Fruit fly (Drosophila melanogaster): Measurements from ENCODE around the gene CG12990.

CG12990 gene

DNA sequence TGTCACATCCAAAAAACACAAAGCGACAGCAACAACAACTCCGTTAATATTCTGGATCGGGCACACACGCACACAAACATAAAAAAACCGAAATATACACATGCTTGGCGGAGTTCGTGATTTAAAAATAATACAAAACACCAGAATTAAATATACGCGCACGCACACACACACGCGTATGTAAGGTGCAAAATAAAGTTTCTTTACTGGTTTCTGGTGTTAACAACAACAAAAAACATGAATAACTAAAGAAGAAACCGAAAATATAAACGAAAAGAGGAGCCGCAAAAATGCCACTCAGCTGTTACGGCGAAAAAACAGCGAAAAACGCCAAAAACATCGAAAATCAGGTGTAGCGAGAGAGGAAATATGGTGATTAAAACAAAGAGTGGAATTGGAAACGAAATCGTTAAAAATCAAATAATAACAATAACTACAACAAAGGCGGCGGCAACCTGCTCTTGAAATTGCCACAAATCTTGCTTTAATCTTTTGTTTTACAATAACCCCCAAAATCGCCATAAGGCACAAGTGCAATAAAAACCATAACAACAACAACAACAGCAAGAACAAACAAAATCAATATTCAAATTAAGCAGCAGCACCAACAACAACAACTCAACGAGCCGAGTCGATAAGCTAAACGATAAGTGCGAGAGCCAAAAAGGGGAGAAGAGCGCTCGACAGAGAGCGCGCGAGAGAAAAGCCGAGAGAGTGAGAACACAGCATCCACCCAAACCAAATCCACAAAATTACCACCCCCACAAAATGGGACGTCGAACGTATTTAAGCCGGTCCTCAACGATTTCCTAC is 38.8 kb upstream of the CG12990 start:
- no peak for TF ChIP-seq EcR (GFP tag; optimal IDR thresholded peaks at IDR 0.05)
- no peak for TF ChIP-seq CG17806 (tag; optimal IDR thresholded peaks at IDR 0.05)
- TF ChIP-seq CG14655 (GFP tag; optimal IDR thresholded peaks at IDR 0.05), result no peak

DNA sequence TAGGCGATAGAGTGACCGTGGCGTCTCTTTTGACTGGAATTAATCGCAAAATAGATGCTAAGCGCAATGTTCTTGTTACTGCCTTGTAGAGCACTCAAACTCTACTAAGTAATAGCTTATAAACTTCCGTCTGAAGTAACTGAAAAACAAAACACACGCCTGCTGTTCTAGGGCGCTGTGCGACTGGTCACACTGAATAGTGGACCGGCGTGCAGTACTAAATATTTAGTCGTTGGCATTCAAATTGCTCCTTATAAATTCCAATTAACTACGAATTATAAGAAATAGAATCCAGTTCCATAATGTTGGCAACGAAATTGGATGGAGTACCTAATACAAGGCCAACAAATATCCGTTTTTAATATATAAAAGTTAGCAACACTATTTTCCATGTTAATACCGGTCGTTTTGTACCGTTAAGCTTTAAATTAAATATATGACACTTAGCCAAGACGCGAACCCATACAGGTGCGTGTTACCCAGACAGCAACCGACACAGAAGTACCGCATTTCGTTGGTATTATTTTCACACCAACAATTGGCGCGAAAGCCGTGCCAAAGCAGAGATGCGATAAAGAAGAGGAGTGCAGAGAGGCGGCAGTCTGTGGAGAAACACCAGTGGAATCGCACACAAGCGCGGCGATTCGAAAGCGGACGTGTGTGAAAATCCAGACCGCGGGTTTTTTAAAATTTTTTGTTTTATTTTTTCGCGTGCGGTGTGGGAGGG is 38.0 kb upstream of the CG12990 start, which contains the start of the genes CG8173 and raskol:
CG8173 (minus strand) TSS at position 108 of the 727 bp plus-strand sequence.
raskol (plus strand) TSS at position 599 of the 727 bp plus-strand sequence.
- TF ChIP-seq CG17806 (tag; optimal IDR thresholded peaks at IDR 0.05), result no peak
- no peak for TF ChIP-seq CG15710 (tag; optimal IDR thresholded peaks at IDR 0.05)
- TF ChIP-seq CG12605 (GFP tag; IDR thresholded peaks at IDR 0.05), result peak; percentile 44
- peak; percentile 41; the same call in 1 of the 3 replicates for TF ChIP-seq CG4496 (GFP tag; IDR thresholded peaks at IDR 0.05)
- TF ChIP-seq Snoo (tag; optimal IDR thresholded peaks at IDR 0.05), result peak; percentile 1
- TF ChIP-seq CG8159 (tag; optimal IDR thresholded peaks at IDR 0.05), result peak; percentile 20
- peak; percentile 53; the same call in 1 of the 2 replicates for TF ChIP-seq Ets98B (GFP tag; IDR thresholded peaks at IDR 0.05)
- no peak for TF ChIP-seq fd96Ca (GFP tag; IDR thresholded peaks at IDR 0.05)

DNA sequence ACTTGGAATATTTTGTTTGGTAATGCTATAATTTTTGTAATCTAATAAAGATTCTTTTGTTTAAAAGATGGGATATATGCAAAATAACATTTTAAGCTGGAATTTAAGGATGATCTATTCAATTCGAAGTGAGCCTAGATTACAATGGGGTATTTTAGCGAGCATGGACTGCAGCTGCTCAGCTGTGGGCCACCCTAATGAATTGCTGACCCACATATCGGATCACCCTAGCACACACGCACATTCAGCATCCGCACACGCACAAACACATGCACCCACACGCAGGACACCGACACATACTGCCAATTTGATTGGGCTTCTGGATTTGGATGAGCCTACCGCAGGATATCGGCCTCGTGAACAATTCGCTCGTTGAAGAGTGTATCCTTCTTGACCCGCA is 37.2 kb upstream of the CG12990 start:
- TF ChIP-seq CG15710 (tag; optimal IDR thresholded peaks at IDR 0.05), result no peak
- no peak for TF ChIP-seq CG9948 (tag; optimal IDR thresholded peaks at IDR 0.05)
- no peak for TF ChIP-seq CG10348 (GFP tag; IDR thresholded peaks at IDR 0.05)
- peak; percentile 93 for TF ChIP-seq CG8159 (tag; optimal IDR thresholded peaks at IDR 0.05)

DNA sequence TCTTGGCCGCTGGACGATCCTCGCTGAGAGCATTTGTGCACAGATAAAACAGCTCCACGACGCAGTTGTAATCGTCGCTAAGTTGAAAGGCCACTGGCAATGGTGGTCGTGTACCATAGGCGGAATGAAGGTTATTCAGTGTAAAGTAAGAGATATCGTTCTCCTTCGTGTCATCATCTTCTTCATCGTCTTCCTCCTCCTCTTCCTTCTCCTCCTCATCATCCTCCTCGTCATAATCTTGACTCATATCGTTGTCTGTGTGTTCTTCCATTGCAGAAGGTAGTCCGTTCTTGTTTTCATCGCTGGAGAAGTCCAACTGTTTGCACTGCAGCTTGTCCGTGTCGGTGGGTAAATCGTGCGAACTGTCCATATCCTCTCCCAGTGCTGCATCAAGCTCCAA is 36.0 kb upstream of the CG12990 start:
- TF ChIP-seq EcR (GFP tag; optimal IDR thresholded peaks at IDR 0.05) (peak; percentile 4), CG10348 (GFP tag; IDR thresholded peaks at IDR 0.05) (no peak)

DNA sequence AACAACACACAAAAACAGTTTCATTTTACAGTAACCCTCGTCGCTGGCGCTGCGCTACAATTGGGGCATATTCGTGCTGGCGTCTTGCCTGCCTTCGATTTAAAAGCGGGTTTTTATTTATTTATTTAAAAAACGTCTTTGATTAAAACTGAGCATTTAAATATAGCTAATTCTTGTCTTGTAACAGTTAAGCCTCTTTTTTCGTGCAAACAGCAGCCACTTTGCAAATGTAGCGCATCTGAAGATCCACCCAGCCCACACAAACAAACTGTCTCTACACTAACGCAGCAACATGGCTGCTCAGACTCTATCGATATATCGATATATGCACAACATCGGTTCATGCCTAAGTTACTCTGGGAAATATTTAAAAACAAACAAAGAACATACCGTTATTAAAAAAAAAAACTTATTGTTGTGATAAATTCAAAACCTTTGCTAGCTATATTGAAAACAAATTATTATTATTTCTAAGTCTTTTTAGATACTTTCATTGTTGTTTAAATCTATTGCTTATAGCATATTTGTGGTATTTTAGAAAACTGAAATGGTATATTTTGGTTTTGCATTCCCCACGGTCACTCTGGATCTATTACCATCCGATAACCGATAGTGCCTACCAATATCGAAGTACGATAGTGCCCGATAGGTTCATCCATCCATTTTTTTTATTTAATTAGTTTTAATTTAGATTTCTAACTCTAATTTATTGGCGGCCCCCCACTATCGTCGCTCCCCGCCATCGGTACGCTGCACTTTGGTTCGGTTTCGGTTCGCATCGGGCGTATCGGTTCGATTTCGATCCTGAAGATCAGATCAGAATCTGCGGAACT is 31.3 kb upstream of the CG12990 start, which contains the start of the genes CG8188 and par-6:
CG8188 (minus strand) TSS at position 287 of the 833 bp plus-strand sequence.
par-6 (plus strand) TSS at position 615 of the 833 bp plus-strand sequence.
- TF ChIP-seq EcR (GFP tag; optimal IDR thresholded peaks at IDR 0.05), result no peak
- peak; percentile 76 for TF ChIP-seq CG8301 (tag; optimal IDR thresholded peaks at IDR 0.05)
- peak; percentile 72 for TF ChIP-seq CG9948 (tag; optimal IDR thresholded peaks at IDR 0.05)
- peak; percentile 41 for TF ChIP-seq CG13204 (GFP tag; optimal IDR thresholded peaks at IDR 0.05)
- TF ChIP-seq fd96Ca (GFP tag; IDR thresholded peaks at IDR 0.05), result peak; percentile 93
- TF ChIP-seq CG15710 (tag; optimal IDR thresholded peaks at IDR 0.05), result peak; percentile 82
- TF ChIP-seq CG34367 (tag; optimal IDR thresholded peaks at IDR 0.05), result peak; percentile 73
- peak; percentile 71; the same call in 1 of the 2 replicates for TF ChIP-seq rn (GFP tag; IDR thresholded peaks at IDR 0.05)
- TF ChIP-seq Pif1B (GFP tag; optimal IDR thresholded peaks at IDR 0.05), result peak; percentile 90
- no peak for TF ChIP-seq D1 (tag; optimal IDR thresholded peaks at IDR 0.05)
- TF ChIP-seq CG4496 (GFP tag; IDR thresholded peaks at IDR 0.05), result peak; percentile 92
- peak; percentile 54 for TF ChIP-seq gl (tag; optimal IDR thresholded peaks at IDR 0.05)
- TF ChIP-seq CG10348 (GFP tag; IDR thresholded peaks at IDR 0.05), result peak; percentile 30; the same call in 1 of the 2 replicates
- TF ChIP-seq CG8159 (tag; optimal IDR thresholded peaks at IDR 0.05), result peak; percentile 81
- peak; percentile 70 for TF ChIP-seq CG32121 (GFP tag; IDR thresholded peaks at IDR 0.05)
- TF ChIP-seq Pif1A (GFP tag; optimal IDR thresholded peaks at IDR 0.05), result peak; percentile 91
- TF ChIP-seq Snoo (tag; optimal IDR thresholded peaks at IDR 0.05), result peak; percentile 79
- TF ChIP-seq CG17806 (tag; optimal IDR thresholded peaks at IDR 0.05), result peak; percentile 74
- TF ChIP-seq CG12605 (GFP tag; IDR thresholded peaks at IDR 0.05), result peak; percentile 85
- TF ChIP-seq CG14655 (GFP tag; optimal IDR thresholded peaks at IDR 0.05), result no peak
- peak; percentile 87 for TF ChIP-seq Ets98B (GFP tag; IDR thresholded peaks at IDR 0.05)

DNA sequence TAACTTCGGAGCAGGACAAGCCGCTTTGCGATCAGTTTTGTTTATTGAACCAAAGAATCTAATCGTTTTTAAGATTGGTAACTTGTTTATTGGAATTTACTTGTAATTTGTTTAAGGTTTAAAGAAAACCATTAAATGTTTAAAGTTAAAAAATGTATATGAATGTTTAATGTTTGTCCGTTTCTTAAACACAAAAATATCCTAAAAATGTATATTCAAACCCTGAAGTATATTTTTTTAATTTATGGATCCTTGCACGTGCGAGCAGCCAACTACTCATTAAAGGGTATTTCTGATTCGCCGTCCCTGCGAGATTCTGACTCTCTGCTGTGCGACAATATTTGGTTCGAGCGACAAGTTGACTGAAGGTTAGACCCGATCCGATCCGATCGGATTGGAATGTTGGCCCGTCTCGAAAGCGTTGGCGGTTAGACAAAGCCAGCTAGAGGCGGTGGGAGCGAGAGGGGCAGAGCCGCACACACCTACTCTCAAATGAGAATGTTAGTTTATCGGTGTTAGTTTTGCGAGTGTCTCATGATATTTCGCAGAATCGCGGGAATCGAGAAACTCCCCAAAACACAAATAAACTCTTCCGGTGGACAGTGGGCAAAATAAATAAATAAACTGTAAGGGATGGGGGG is 27.3 kb upstream of the CG12990 start:
- peak; percentile 90 for TF ChIP-seq Pif1B (GFP tag; optimal IDR thresholded peaks at IDR 0.05)
- peak; percentile 81 for TF ChIP-seq CG34367 (tag; optimal IDR thresholded peaks at IDR 0.05)
- peak; percentile 76 for TF ChIP-seq CG32121 (GFP tag; IDR thresholded peaks at IDR 0.05)
- TF ChIP-seq fd96Ca (GFP tag; IDR thresholded peaks at IDR 0.05), result peak; percentile 79
- peak; percentile 2 for TF ChIP-seq EcR (GFP tag; optimal IDR thresholded peaks at IDR 0.05)
- TF ChIP-seq CG14655 (GFP tag; optimal IDR thresholded peaks at IDR 0.05), result peak; percentile 90
- TF ChIP-seq CG9948 (tag; optimal IDR thresholded peaks at IDR 0.05), result peak; percentile 84
- TF ChIP-seq rn (GFP tag; IDR thresholded peaks at IDR 0.05), result 0 out of 2 replicates have a peak, but pooled peaks have one; percentile 24
- TF ChIP-seq CG17806 (tag; optimal IDR thresholded peaks at IDR 0.05), result peak; percentile 75
- peak; percentile 84 for TF ChIP-seq D1 (tag; optimal IDR thresholded peaks at IDR 0.05)
- TF ChIP-seq Pif1A (GFP tag; optimal IDR thresholded peaks at IDR 0.05), result peak; percentile 90
- 0 out of 3 replicates have a peak, but pooled peaks have one; percentile 48 for TF ChIP-seq CG4496 (GFP tag; IDR thresholded peaks at IDR 0.05)
- no peak for TF ChIP-seq CG10348 (GFP tag; IDR thresholded peaks at IDR 0.05)
- TF ChIP-seq CG12605 (GFP tag; IDR thresholded peaks at IDR 0.05), result peak; percentile 38; the same call in 1 of the 2 replicates
- TF ChIP-seq CG15710 (tag; optimal IDR thresholded peaks at IDR 0.05), result peak; percentile 89
- peak; percentile 27 for TF ChIP-seq gl (tag; optimal IDR thresholded peaks at IDR 0.05)
- TF ChIP-seq Ets98B (GFP tag; IDR thresholded peaks at IDR 0.05), result peak; percentile 53
- peak; percentile 87 for TF ChIP-seq Snoo (tag; optimal IDR thresholded peaks at IDR 0.05)
- TF ChIP-seq CG8301 (tag; optimal IDR thresholded peaks at IDR 0.05), result peak; percentile 88
- TF ChIP-seq CG8159 (tag; optimal IDR thresholded peaks at IDR 0.05), result peak; percentile 90
- peak; percentile 36 for TF ChIP-seq CG13204 (GFP tag; optimal IDR thresholded peaks at IDR 0.05)

All from whole organism, pupa.